Fruit fly (Drosophila melanogaster) whole organism, embryonic: ENCODE measurements around the gene Girdin.

Experiments used
- B-H2 ChIP-seq: fragments of 200-800 bp; sonication (Bioruptor generic); optimal IDR thresholded peaks from 2 replicates; lab custom pipeline; 2018; ENCODE audit warnings: missing biosample characterization, mild to moderate bottlenecking, missing genetic modification characterization
- Blimp-1 ChIP-seq: fragments of 200-800 bp; sonication (Bioruptor generic); optimal IDR thresholded peaks from 3 replicates; lab custom pipeline; 2018; ENCODE audit warnings: missing biosample characterization, missing genetic modification characterization, mild to moderate bottlenecking, moderate library complexity, missing genetic modification reagents
- BtbVII ChIP-seq: fragments of 200-800 bp; sonication (Bioruptor generic); optimal IDR thresholded peaks from 3 replicates; lab custom pipeline; 2017; ENCODE audit warnings: missing biosample characterization, mild to moderate bottlenecking, missing genetic modification characterization
- CG12219 ChIP-seq: fragments of 200-800 bp; sonication (Bioruptor generic); optimal IDR thresholded peaks from 3 replicates; lab custom pipeline; 2018; ENCODE audit warnings: missing biosample characterization, mild to moderate bottlenecking, missing genetic modification characterization
- CG12299 ChIP-seq: fragments of 200-800 bp; sonication (Bioruptor generic); optimal IDR thresholded peaks from 2 replicates; lab custom pipeline; 2018; ENCODE audit warnings: missing biosample characterization, mild to moderate bottlenecking, missing genetic modification characterization
- CG12659 ChIP-seq: fragments of 200-800 bp; sonication (Bioruptor generic); optimal IDR thresholded peaks from 3 replicates; lab custom pipeline; 2017; ENCODE audit warnings: mild to moderate bottlenecking, missing biosample characterization, missing genetic modification reagents, missing genetic modification characterization
- CG13624 ChIP-seq: fragments of 200-800 bp; sonication (Bioruptor generic); optimal IDR thresholded peaks from 2 replicates; lab custom pipeline; 2016; ENCODE audit warnings: missing biosample characterization, missing genetic modification characterization
- CG15479 ChIP-seq: fragments of 200-800 bp; sonication (Bioruptor generic); optimal IDR thresholded peaks from 3 replicates; lab custom pipeline; 2019; ENCODE audit warnings: missing biosample characterization, mild to moderate bottlenecking, missing genetic modification characterization, moderate library complexity
- CG1602 ChIP-seq: fragments of 200-800 bp; sonication (Bioruptor generic); optimal IDR thresholded peaks from 3 replicates; lab custom pipeline; 2016; ENCODE audit warnings: missing biosample characterization, missing genetic modification characterization
- CG18599 ChIP-seq: fragments of 200-800 bp; sonication (Bioruptor generic); optimal IDR thresholded peaks from 3 replicates; lab custom pipeline; 2017; ENCODE audit warnings: missing biosample characterization, missing genetic modification characterization, mild to moderate bottlenecking, moderate library complexity, missing genetic modification reagents
- CG2129 ChIP-seq: fragments of 200-800 bp; sonication (Bioruptor generic); IDR thresholded peaks from 2 replicates; pipeline ENCODE4 v1.3.6; 2022; ENCODE audit warnings: missing biosample characterization, missing genetic modification characterization; ENCODE audit not compliant: partially characterized antibody
- CG2889 ChIP-seq: fragments of 200-800 bp; sonication (Bioruptor generic); IDR thresholded peaks from 3 replicates; pipeline ENCODE4 v1.3.6; 2022; ENCODE audit warnings: missing biosample characterization, missing genetic modification characterization
- CG3065 ChIP-seq: fragments of 200-800 bp; sonication (Bioruptor generic); optimal IDR thresholded peaks from 2 replicates; lab custom pipeline; 2016; ENCODE audit warnings: missing biosample characterization, missing genetic modification characterization
- CG31441 ChIP-seq: fragments of 200-800 bp; sonication (Bioruptor generic); IDR thresholded peaks from 2 replicates; pipeline ENCODE4 v1.3.6; 2022; ENCODE audit warnings: missing biosample characterization, missing genetic modification characterization
- CG3281 ChIP-seq: fragments of 200-800 bp; sonication (Bioruptor generic); optimal IDR thresholded peaks from 3 replicates; lab custom pipeline; 2017; ENCODE audit warnings: missing biosample characterization, mild to moderate bottlenecking, missing genetic modification characterization
- CG33213 ChIP-seq: fragments of 200-800 bp; sonication (Bioruptor generic); optimal IDR thresholded peaks from 3 replicates; lab custom pipeline; 2016; ENCODE audit warnings: missing biosample characterization, missing genetic modification characterization
- CG3407 ChIP-seq: fragments of 200-800 bp; sonication (Bioruptor generic); optimal IDR thresholded peaks from 2 replicates; lab custom pipeline; 2018; ENCODE audit warnings: missing biosample characterization, mild to moderate bottlenecking, missing genetic modification characterization
- CG43689 ChIP-seq: fragments of 200-800 bp; sonication (Bioruptor generic); IDR thresholded peaks from 2 replicates; pipeline ENCODE4 v1.3.6; 2022; ENCODE audit warnings: missing biosample characterization, missing genetic modification characterization
- CG5245 ChIP-seq: fragments of 200-800 bp; sonication (Bioruptor generic); optimal IDR thresholded peaks from 3 replicates; lab custom pipeline; 2016; ENCODE audit warnings: missing biosample characterization, missing genetic modification characterization
- CG6254 ChIP-seq: fragments of 200-800 bp; sonication (Bioruptor generic); optimal IDR thresholded peaks from 3 replicates; lab custom pipeline; 2017; ENCODE audit warnings: mild to moderate bottlenecking, missing biosample characterization, missing genetic modification reagents, missing genetic modification characterization
- CG7556 ChIP-seq: fragments of 200-800 bp; sonication (Bioruptor generic); optimal IDR thresholded peaks from 2 replicates; lab custom pipeline; 2017; ENCODE audit warnings: missing biosample characterization, mild to moderate bottlenecking, missing genetic modification characterization
- CG7839 ChIP-seq: fragments of 200-800 bp; sonication (Bioruptor generic); optimal IDR thresholded peaks from 3 replicates; lab custom pipeline; 2018; ENCODE audit warnings: missing biosample characterization, mild to moderate bottlenecking, missing genetic modification characterization, moderate library complexity
- CG8388 ChIP-seq: fragments of 200-800 bp; sonication (Bioruptor generic); optimal IDR thresholded peaks from 2 replicates; lab custom pipeline; 2019; ENCODE audit warnings: missing biosample characterization, mild to moderate bottlenecking, missing genetic modification characterization, moderate library complexity
- Dfd ChIP-seq, 2 experiments: fragments of >200 bp; optimal IDR thresholded peaks; 2 replicates each; lab custom pipeline; 2017; ENCODE audit warnings: missing biosample characterization in 2 of 2, missing genetic modification characterization in 2 of 2
- GATAe ChIP-seq: fragments of 200-800 bp; sonication (Bioruptor generic); conservative IDR thresholded peaks from 2 replicates; pipeline ENCODE4 v1.3.6; 2022; ENCODE audit warnings: missing biosample characterization, missing genetic modification characterization
- HLH54F ChIP-seq: fragments of 200-800 bp; sonication (Bioruptor generic); optimal IDR thresholded peaks from 3 replicates; lab custom pipeline; 2016; ENCODE audit warnings: missing biosample characterization, missing genetic modification characterization
- HmgD ChIP-seq: fragments of 200-800 bp; sonication (Bioruptor generic); optimal IDR thresholded peaks from 3 replicates; lab custom pipeline; 2016; ENCODE audit warnings: missing biosample characterization, missing genetic modification characterization
- Mrtf ChIP-seq: fragments of 200-800 bp; sonication (Bioruptor generic); IDR thresholded peaks from 3 replicates; pipeline ENCODE4 v1.3.6; 2022; ENCODE audit warnings: missing biosample characterization, missing genetic modification characterization
- ac ChIP-seq: fragments of 200-800 bp; sonication (Bioruptor generic); optimal IDR thresholded peaks from 3 replicates; lab custom pipeline; 2017; ENCODE audit warnings: missing biosample characterization, mild to moderate bottlenecking, missing genetic modification characterization
- bcd ChIP-seq: fragments of 200-800 bp; sonication (Bioruptor generic); optimal IDR thresholded peaks from 2 replicates; lab custom pipeline; 2017; ENCODE audit warnings: missing biosample characterization, mild to moderate bottlenecking, missing genetic modification characterization
- chif ChIP-seq, 2 experiments: fragments of 200-800 bp; sonication (Bioruptor generic); optimal IDR thresholded peaks; 3 replicates each; lab custom pipeline; 2016; ENCODE audit warnings: missing biosample characterization in 2 of 2, missing genetic modification characterization in 2 of 2
- chm ChIP-seq: fragments of 200-800 bp; sonication (Bioruptor generic); IDR thresholded peaks from 2 replicates; pipeline ENCODE4 v1.3.6; 2022; ENCODE audit warnings: missing biosample characterization, missing genetic modification characterization
- dpn ChIP-seq, 2 experiments: fragments of 200-800 bp; sonication (Bioruptor generic); optimal IDR thresholded peaks; 3 replicates each; lab custom pipeline; 2016; ENCODE audit warnings: missing biosample characterization in 2 of 2, missing genetic modification characterization in 2 of 2
- gsb-n ChIP-seq: fragments of 200-800 bp; sonication (Bioruptor generic); optimal IDR thresholded peaks from 3 replicates; lab custom pipeline; 2018; ENCODE audit warnings: missing biosample characterization, mild to moderate bottlenecking, missing genetic modification characterization
- hbn ChIP-seq: fragments of 200-800 bp; sonication (Bioruptor generic); IDR thresholded peaks from 2 replicates; pipeline ENCODE4 v1.3.6; 2022; ENCODE audit warnings: missing biosample characterization, missing genetic modification characterization; ENCODE audit not compliant: partially characterized antibody
- insv ChIP-seq, 2 experiments: fragments of 200-800 bp; sonication (Bioruptor generic); optimal IDR thresholded peaks; 3 replicates each; lab custom pipeline; 2016 to 2018; ENCODE audit warnings: missing biosample characterization in 2 of 2, missing genetic modification characterization in 2 of 2
- maf-S ChIP-seq: fragments of 200-800 bp; sonication (Bioruptor generic); optimal IDR thresholded peaks from 2 replicates; lab custom pipeline; 2016; ENCODE audit warnings: missing biosample characterization, missing genetic modification characterization
- oc ChIP-seq: fragments of 200-800 bp; sonication (Bioruptor generic); optimal IDR thresholded peaks from 2 replicates; lab custom pipeline; 2018; ENCODE audit warnings: missing biosample characterization, mild to moderate bottlenecking, missing genetic modification characterization, moderate library complexity
- pfk ChIP-seq: fragments of 200-800 bp; sonication (Bioruptor generic); optimal IDR thresholded peaks from 2 replicates; lab custom pipeline; 2018; ENCODE audit warnings: missing biosample characterization, mild to moderate bottlenecking, missing genetic modification characterization, moderate library complexity
- pzg ChIP-seq: fragments of 200-800 bp; sonication (Bioruptor generic); optimal IDR thresholded peaks from 3 replicates; lab custom pipeline; 2018; ENCODE audit warnings: missing biosample characterization, mild to moderate bottlenecking, missing genetic modification characterization, moderate library complexity
- row ChIP-seq: fragments of 200-800 bp; sonication (Bioruptor generic); IDR thresholded peaks from 3 replicates; pipeline ENCODE4 v1.3.6; 2022; ENCODE audit warnings: missing biosample characterization, missing genetic modification characterization
- seq ChIP-seq: fragments of 200-800 bp; sonication (Bioruptor generic); IDR thresholded peaks from 2 replicates; pipeline ENCODE4 v1.3.6; 2022; ENCODE audit warnings: missing biosample characterization, missing genetic modification characterization
- so ChIP-seq: fragments of 200-800 bp; sonication (Bioruptor generic); IDR thresholded peaks from 3 replicates; pipeline ENCODE4 v1.3.6; 2022; ENCODE audit warnings: missing biosample characterization, missing genetic modification characterization
- sr ChIP-seq: fragments of 200-800 bp; sonication (Bioruptor generic); IDR thresholded peaks from 3 replicates; pipeline ENCODE4 v1.3.6; 2022; ENCODE audit warnings: missing biosample characterization, missing genetic modification characterization
- tup ChIP-seq: fragments of 200-800 bp; sonication (Bioruptor generic); optimal IDR thresholded peaks from 2 replicates; lab custom pipeline; 2016; ENCODE audit warnings: missing biosample characterization, mild to moderate bottlenecking, missing genetic modification characterization, moderate library complexity
- vnd ChIP-seq: fragments of 200-800 bp; sonication (Bioruptor generic); IDR thresholded peaks from 3 replicates; pipeline ENCODE4 v1.3.6; 2022; ENCODE audit warnings: missing biosample characterization, missing genetic modification characterization; ENCODE audit not compliant: partially characterized antibody
- wek ChIP-seq: fragments of 200-800 bp; sonication (Bioruptor generic); optimal IDR thresholded peaks from 3 replicates; lab custom pipeline; 2018; ENCODE audit warnings: missing biosample characterization, mild to moderate bottlenecking, missing genetic modification characterization, moderate library complexity
- zfh2 ChIP-seq: fragments of 200-800 bp; sonication (Bioruptor generic); optimal IDR thresholded peaks from 2 replicates; lab custom pipeline; 2016; ENCODE audit warnings: missing biosample characterization, missing genetic modification characterization

Gene Girdin

dm6 chr3L:3198447-3199402, 20.0 kb downstream of the Girdin start, which contains the start of the genes CG32276 and gry (continued):
- peak; percentile 60 for TF ChIP-seq CG8388
- TF ChIP-seq CG12299 (tag; lab: Kevin White, UChicago) = peak; percentile 68
- peak; percentile 89 for TF ChIP-seq CG12659 (GFP tag; lab: Kevin White, UChicago)
- no peak for TF ChIP-seq oc (tag; lab: Kevin White, UChicago)
- TF ChIP-seq row (GFP tag; lab: Robert Waterston, UW) = peak; percentile 93
- peak; percentile 76 to 81 for TF ChIP-seq dpn (GFP tag; optimal IDR thresholded peaks at IDR 0.05; lab: Kevin White, UChicago)
- peak; percentile 80 for TF ChIP-seq CG13624
- TF ChIP-seq GATAe = no peak
- TF ChIP-seq pzg (GFP tag; lab: Kevin White, UChicago) = peak; percentile 93
- peak; percentile 60 for TF ChIP-seq CG7556
- TF ChIP-seq tup (GFP tag; lab: Kevin White, UChicago) = peak; percentile 63
- no peak for TF ChIP-seq CG7839 (tag; lab: Kevin White, UChicago)
- TF ChIP-seq Mrtf (GFP tag; lab: Robert Waterston, UW) = no peak
- TF ChIP-seq gsb-n (tag; lab: Kevin White, UChicago) = no peak
- TF ChIP-seq CG3281 = peak; percentile 83
- peak in 1 of 2 experiments; percentile 91 for TF ChIP-seq insv (GFP tag; optimal IDR thresholded peaks at IDR 0.05; lab: Kevin White, UChicago)
- TF ChIP-seq BtbVII = peak; percentile 35
- no peak for TF ChIP-seq CG43689 (GFP tag; lab: Robert Waterston, UW)
- TF ChIP-seq CG2889 (GFP tag; lab: Robert Waterston, UW) = 0 out of 3 replicates have a peak, but pooled peaks have one; percentile 46
- peak; percentile 50 for TF ChIP-seq CG3065 (GFP tag; lab: Kevin White, UChicago)
- peak; percentile 81 for TF ChIP-seq CG33213
- TF ChIP-seq sr (GFP tag; lab: Robert Waterston, UW) = no peak; the same call in 2 of the 3 replicates
- no peak for TF ChIP-seq Dfd (GFP tag; optimal IDR thresholded peaks at IDR 0.05; lab: Kevin White, UChicago)
- TF ChIP-seq hbn = peak; percentile 26; the same call in 1 of the 2 replicates
- TF ChIP-seq B-H2 (GFP tag; lab: Kevin White, UChicago) = peak; percentile 83
- TF ChIP-seq bcd (GFP tag; lab: Kevin White, UChicago) = peak; percentile 73
- peak; percentile 45; the same call in 1 of the 2 replicates for TF ChIP-seq seq (GFP tag; lab: Robert Waterston, UW)
- no peak for TF ChIP-seq ac (GFP tag; lab: Kevin White, UChicago)
- TF ChIP-seq wek (GFP tag; lab: Kevin White, UChicago) = peak; percentile 80
- TF ChIP-seq CG15479 = no peak
- peak; percentile 33 for TF ChIP-seq CG3407 (GFP tag; lab: Kevin White, UChicago)
- peak; percentile 85 for TF ChIP-seq HLH54F
- TF ChIP-seq CG31441 (GFP tag; lab: Robert Waterston, UW) = no peak
- peak; percentile 70 for TF ChIP-seq CG5245 (GFP tag; lab: Kevin White, UChicago)
- TF ChIP-seq CG2129 (GFP tag; lab: Robert Waterston, UW) = no peak
- peak; percentile 54 to 71 for TF ChIP-seq chif (GFP tag; optimal IDR thresholded peaks at IDR 0.05; lab: Kevin White, UChicago)
- TF ChIP-seq maf-S (GFP tag; lab: Kevin White, UChicago) = peak; percentile 82
- TF ChIP-seq vnd (GFP tag; lab: Robert Waterston, UW) = no peak
- TF ChIP-seq Blimp-1 (GFP tag; lab: Kevin White, UChicago) = no peak
- peak; percentile 87 for TF ChIP-seq CG18599 (GFP tag; lab: Kevin White, UChicago)
- no peak for TF ChIP-seq CG6254
- TF ChIP-seq CG12219 (GFP tag; lab: Kevin White, UChicago) = peak; percentile 51
- TF ChIP-seq zfh2 = peak; percentile 85
- TF ChIP-seq chm (GFP tag; lab: Robert Waterston, UW) = peak; percentile 74
- no peak for TF ChIP-seq so (GFP tag; lab: Robert Waterston, UW)
- peak; percentile 65 for TF ChIP-seq HmgD (GFP tag; lab: Kevin White, UChicago)
- TF ChIP-seq CG1602 (GFP tag; lab: Kevin White, UChicago) = peak; percentile 66
- peak; percentile 57 for TF ChIP-seq pfk
